Worm (Caenorhabditis elegans) whole organism, L4 larva: ENCODE data around the gene set-5.

Experiments used
- F26F4.8 ChIP-seq: fragments of 200-800 bp; sonication (Bioruptor generic); conservative IDR thresholded peaks from 2 replicates; pipeline ENCODE4 v1.3.6; 2022; ENCODE audit warnings: missing genetic modification characterization, missing compliant biosample characterization
- F44E2.7 ChIP-seq: fragments of 200-800 bp; sonication (Bioruptor generic); IDR thresholded peaks from 2 replicates; pipeline ENCODE4 v2.1.2; 2022; ENCODE audit warnings: missing genetic modification characterization, missing compliant biosample characterization
- R02D3.7 ChIP-seq: fragments of 150-350 bp; sonication (generic microtip); optimal IDR thresholded peaks from 3 replicates; lab custom pipeline; 2014; ENCODE audit warnings: missing biosample characterization, missing genetic modification characterization
- Y105C5A.15 ChIP-seq: fragments of 200-800 bp; sonication (Bioruptor generic); IDR thresholded peaks from 2 replicates; pipeline ENCODE4 v1.3.6; 2022; ENCODE audit warnings: missing genetic modification characterization, missing compliant biosample characterization
- Y5F2A.4 ChIP-seq: fragments of 200-800 bp; sonication (Bioruptor generic); optimal IDR thresholded peaks from 2 replicates; lab custom pipeline; 2018; ENCODE audit warnings: mild to moderate bottlenecking, missing genetic modification characterization, missing compliant biosample characterization
- ZK546.5 ChIP-seq, 2 experiments: sonication (generic microtip); optimal IDR thresholded peaks; 2 replicates each; lab custom pipeline; 2017; ENCODE audit warnings: missing biosample characterization in 2 of 2, missing genetic modification characterization in 2 of 2
- ama-1 ChIP-seq: fragments of 150-350 bp; optimal IDR thresholded peaks from 2 replicates; lab custom pipeline; 2014; ENCODE audit warnings: inconsistent platforms, mixed read lengths
- attf-4 ChIP-seq: sonication (generic microtip); optimal IDR thresholded peaks from 3 replicates; lab custom pipeline; 2017; ENCODE audit warnings: missing biosample characterization, missing genetic modification characterization
- ceh-20 ChIP-seq: fragments of 200-800 bp; sonication (Bioruptor generic); IDR thresholded peaks from 2 replicates; pipeline ENCODE4 v1.3.6; 2022; ENCODE audit warnings: missing genetic modification reagents, missing genetic modification characterization, missing compliant biosample characterization
- ceh-28 ChIP-seq: fragments of 150-350 bp; optimal IDR thresholded peaks from 2 replicates; lab custom pipeline; 2014; ENCODE audit warnings: missing biosample characterization, missing genetic modification reagents, missing genetic modification characterization
- ceh-82 ChIP-seq: sonication (generic microtip); optimal IDR thresholded peaks from 2 replicates; lab custom pipeline; 2017; ENCODE audit warnings: missing biosample characterization, missing genetic modification characterization
- cey-2 ChIP-seq: sonication (generic microtip); optimal IDR thresholded peaks from 3 replicates; lab custom pipeline; 2017; ENCODE audit warnings: missing genetic modification characterization, mild to moderate bottlenecking, missing compliant biosample characterization, antibody characterized with exemption, borderline replicate concordance; ENCODE audit not compliant: insufficient read depth
- ctbp-1 ChIP-seq: fragments of 200-800 bp; sonication (Bioruptor generic); IDR thresholded peaks from 2 replicates; pipeline ENCODE4 v1.3.6; 2022; ENCODE audit warnings: missing genetic modification reagents, missing genetic modification characterization, missing compliant biosample characterization
- daf-16 ChIP-seq, 3 experiments: sonication (generic microtip); optimal IDR thresholded peaks; 2 replicates each; lab custom pipeline; 2016 to 2017; ENCODE audit warnings: missing genetic modification characterization in 3 of 3, missing genetic modification reagents in 3 of 3, mild to moderate bottlenecking in 2 of 3, missing compliant biosample characterization in 2 of 3, missing biosample characterization in 1 of 3, moderate library complexity in 1 of 3
- daf-19 ChIP-seq: fragments of 200-800 bp; sonication (Bioruptor generic); conservative IDR thresholded peaks from 2 replicates; pipeline ENCODE4 v1.3.6; 2022; ENCODE audit warnings: missing genetic modification characterization, missing compliant biosample characterization
- daf-8 ChIP-seq: fragments of 200-800 bp; sonication (Bioruptor generic); IDR thresholded peaks from 2 replicates; pipeline ENCODE4 v1.3.6; 2022; ENCODE audit warnings: missing genetic modification characterization, missing compliant biosample characterization
- dmd-6 ChIP-seq: fragments of 200-800 bp; sonication (Bioruptor generic); IDR thresholded peaks from 2 replicates; pipeline ENCODE4 v1.3.6; 2022; ENCODE audit warnings: missing genetic modification reagents, missing genetic modification characterization, missing compliant biosample characterization
- dmd-8 ChIP-seq: fragments of 200-800 bp; sonication (Bioruptor generic); IDR thresholded peaks from 2 replicates; pipeline ENCODE4 v1.3.6; 2022; ENCODE audit warnings: missing genetic modification characterization, missing compliant biosample characterization
- dmd-9 ChIP-seq: fragments of 200-800 bp; sonication (Bioruptor generic); IDR thresholded peaks from 2 replicates; pipeline ENCODE4 v1.3.6; 2022; ENCODE audit warnings: missing genetic modification reagents, missing genetic modification characterization, missing compliant biosample characterization
- dpl-1 ChIP-seq: fragments of 150-350 bp; optimal IDR thresholded peaks from 2 replicates; lab custom pipeline; 2014; ENCODE audit warnings: missing biosample characterization, missing genetic modification reagents, missing genetic modification characterization
- duxl-1 ChIP-seq: sonication (generic microtip); optimal IDR thresholded peaks from 2 replicates; lab custom pipeline; 2016; ENCODE audit warnings: mild to moderate bottlenecking, missing genetic modification characterization, moderate library complexity, missing compliant biosample characterization; ENCODE audit not compliant: poor library complexity
- dve-1 ChIP-seq: sonication (generic microtip); optimal IDR thresholded peaks from 2 replicates; lab custom pipeline; 2017; ENCODE audit warnings: antibody characterized with exemption, mild to moderate bottlenecking, missing genetic modification characterization, missing compliant biosample characterization; ENCODE audit not compliant: insufficient read depth
- fkh-10 ChIP-seq: fragments of 150-350 bp; optimal IDR thresholded peaks from 2 replicates; lab custom pipeline; 2014; ENCODE audit warnings: missing biosample characterization, missing genetic modification reagents, missing genetic modification characterization
- gei-8 ChIP-seq: fragments of 200-800 bp; sonication (Bioruptor generic); optimal IDR thresholded peaks from 2 replicates; lab custom pipeline; 2018; ENCODE audit warnings: mild to moderate bottlenecking, missing genetic modification characterization, missing compliant biosample characterization
- hif-1 ChIP-seq, 2 experiments: sonication (generic microtip); optimal IDR thresholded peaks; 2 replicates each; lab custom pipeline; 2016 to 2017; ENCODE audit warnings: missing compliant biosample characterization in 2 of 2, missing genetic modification characterization in 2 of 2, missing genetic modification reagents in 2 of 2, missing genotype in 2 of 2, mild to moderate bottlenecking in 1 of 2
- hlh-30 ChIP-seq: sonication (generic microtip); optimal IDR thresholded peaks from 2 replicates; lab custom pipeline; 2017; ENCODE audit warnings: antibody characterized with exemption, mild to moderate bottlenecking, missing genetic modification characterization, missing compliant biosample characterization; ENCODE audit not compliant: insufficient read depth
- jun-1 ChIP-seq: fragments of 150-350 bp; optimal IDR thresholded peaks from 2 replicates; lab custom pipeline; 2014; ENCODE audit warnings: missing biosample characterization, missing genetic modification reagents, missing genetic modification characterization
- lin-1 ChIP-seq: fragments of 200-800 bp; sonication (Bioruptor generic); IDR thresholded peaks from 2 replicates; pipeline ENCODE4 v1.3.6; 2022; ENCODE audit warnings: missing genetic modification reagents, missing genetic modification characterization, missing compliant biosample characterization
- lin-39 ChIP-seq: fragments of 150-350 bp; optimal IDR thresholded peaks from 2 replicates; lab custom pipeline; 2014; ENCODE audit warnings: missing biosample characterization, missing genetic modification reagents, missing genetic modification characterization
- mdt-29 ChIP-seq: fragments of 200-800 bp; sonication (Bioruptor generic); IDR thresholded peaks from 2 replicates; pipeline ENCODE4 v1.3.6; 2022; ENCODE audit warnings: missing genetic modification reagents, missing genetic modification characterization, missing compliant biosample characterization
- mxl-3 ChIP-seq: fragments of 200-800 bp; sonication (Bioruptor generic); optimal IDR thresholded peaks from 2 replicates; lab custom pipeline; 2018; ENCODE audit warnings: mild to moderate bottlenecking, missing genetic modification characterization, missing compliant biosample characterization
- nhr-237 ChIP-seq: sonication (generic microtip); optimal IDR thresholded peaks from 2 replicates; lab custom pipeline; 2017; ENCODE audit warnings: missing biosample characterization, missing genetic modification characterization
- nhr-25 ChIP-seq: sonication (generic microtip); optimal IDR thresholded peaks from 2 replicates; lab custom pipeline; 2017; ENCODE audit warnings: missing genetic modification characterization, mild to moderate bottlenecking, missing compliant biosample characterization, antibody characterized with exemption, moderate library complexity, borderline replicate concordance; ENCODE audit not compliant: insufficient read depth
- nhr-28 ChIP-seq: fragments of 150-350 bp; optimal IDR thresholded peaks from 2 replicates; lab custom pipeline; 2014; ENCODE audit warnings: missing biosample characterization, missing genetic modification characterization
- nhr-41 ChIP-seq: fragments of 200-800 bp; sonication (Bioruptor generic); IDR thresholded peaks from 2 replicates; pipeline ENCODE4 v1.3.6; 2022; ENCODE audit warnings: missing genetic modification reagents, missing genetic modification characterization, missing compliant biosample characterization
- nhr-42 ChIP-seq: fragments of 200-800 bp; sonication (Bioruptor generic); IDR thresholded peaks from 2 replicates; pipeline ENCODE4 v1.3.6; 2022; ENCODE audit warnings: missing genetic modification characterization, missing compliant biosample characterization
- nhr-76 ChIP-seq: fragments of 150-350 bp; optimal IDR thresholded peaks from 2 replicates; lab custom pipeline; 2014; ENCODE audit warnings: missing biosample characterization, missing genetic modification characterization
- nhr-77 ChIP-seq: fragments of 150-350 bp; optimal IDR thresholded peaks from 2 replicates; lab custom pipeline; 2014; ENCODE audit warnings: missing biosample characterization, missing genetic modification characterization
- sdz-12 ChIP-seq: fragments of 200-800 bp; sonication (Bioruptor generic); optimal IDR thresholded peaks from 2 replicates; lab custom pipeline; 2018; ENCODE audit warnings: mild to moderate bottlenecking, missing genetic modification characterization, missing compliant biosample characterization
- skn-1 ChIP-seq: fragments of 150-350 bp; optimal IDR thresholded peaks from 2 replicates; lab custom pipeline; 2014; ENCODE audit warnings: missing biosample characterization, missing genetic modification characterization
- spr-1 ChIP-seq: sonication (generic microtip); optimal IDR thresholded peaks from 2 replicates; lab custom pipeline; 2016; ENCODE audit warnings: mild to moderate bottlenecking, missing genetic modification characterization, missing compliant biosample characterization
- spr-3 ChIP-seq: fragments of 200-800 bp; sonication (Bioruptor generic); optimal IDR thresholded peaks from 2 replicates; lab custom pipeline; 2018; ENCODE audit warnings: mild to moderate bottlenecking, missing genetic modification characterization, missing compliant biosample characterization
- tag-97 ChIP-seq: fragments of 200-800 bp; sonication (Bioruptor generic); IDR thresholded peaks from 2 replicates; pipeline ENCODE4 v1.3.6; 2022; ENCODE audit warnings: missing genetic modification characterization, missing compliant biosample characterization
- unc-130 ChIP-seq: sonication (generic microtip); optimal IDR thresholded peaks from 2 replicates; lab custom pipeline; 2016; ENCODE audit warnings: missing genetic modification reagents, missing genetic modification characterization, missing compliant biosample characterization
- unc-39 ChIP-seq: sonication (generic microtip); optimal IDR thresholded peaks from 2 replicates; lab custom pipeline; 2017; ENCODE audit warnings: missing biosample characterization, missing genetic modification characterization
- vab-7 ChIP-seq: fragments of 200-800 bp; sonication (Bioruptor generic); IDR thresholded peaks from 2 replicates; pipeline ENCODE4 v1.3.6; 2022; ENCODE audit warnings: missing genetic modification reagents, missing genetic modification characterization, missing compliant biosample characterization
- zag-1 ChIP-seq: fragments of 150-350 bp; optimal IDR thresholded peaks from 2 replicates; lab custom pipeline; 2014; ENCODE audit warnings: missing biosample characterization, missing genetic modification characterization
- zip-2 ChIP-seq: fragments of 150-350 bp; optimal IDR thresholded peaks from 2 replicates; lab custom pipeline; 2014; ENCODE audit warnings: missing biosample characterization, missing genetic modification characterization
- ztf-11 ChIP-seq: fragments of 150-350 bp; optimal IDR thresholded peaks from 2 replicates; lab custom pipeline; 2014; ENCODE audit warnings: missing biosample characterization, missing genetic modification characterization
- ztf-7 ChIP-seq: fragments of 150-350 bp; optimal IDR thresholded peaks from 2 replicates; lab custom pipeline; 2014; ENCODE audit warnings: missing biosample characterization, missing genetic modification characterization

The set-5 gene

DNA sequence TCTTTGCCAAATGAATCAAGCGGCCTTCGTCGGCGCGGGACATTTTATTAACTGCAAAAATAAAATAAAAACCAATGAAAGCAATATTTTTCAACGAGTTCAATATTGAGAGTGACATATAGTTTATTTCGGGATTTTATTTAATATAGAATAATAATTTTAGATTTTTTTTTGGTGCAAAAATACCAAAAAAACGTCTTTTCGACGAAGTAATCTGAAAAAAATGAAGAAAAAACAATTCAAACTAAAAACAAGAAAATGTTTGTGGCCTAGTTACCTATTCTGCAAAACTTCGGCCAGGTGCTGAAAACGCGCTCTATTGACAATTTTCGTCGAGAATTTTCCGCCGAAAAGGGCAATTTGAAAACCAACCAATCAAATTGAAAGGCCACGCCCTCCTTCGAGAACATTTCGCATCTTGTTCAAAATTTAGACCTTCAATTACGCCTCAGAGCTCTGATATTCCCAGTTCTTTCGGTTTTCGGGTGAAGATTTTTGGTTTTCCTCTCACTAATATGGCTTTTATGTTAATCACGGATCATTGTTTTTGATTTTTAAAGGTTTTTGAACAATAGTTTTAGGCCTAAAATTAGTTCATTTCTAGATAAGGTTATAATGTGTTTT is 13.2 kb upstream of the set-5 start, which contains the start of gene C47E8.4 (continued):
- TF ChIP-seq ZK546.5 (tag; optimal IDR thresholded peaks at IDR 0.05; lab: Kevin White, UChicago) = peak in 1 of 2 experiments; percentile 62
- TF ChIP-seq dve-1 (tag; lab: Kevin White, UChicago) = peak; percentile 99
- no peak for TF ChIP-seq ceh-82 (tag; lab: Kevin White, UChicago)
- TF ChIP-seq hif-1 (tag; optimal IDR thresholded peaks at IDR 0.05; lab: Kevin White, UChicago) = peak; percentile 77 to 95
- peak; percentile 93 for TF ChIP-seq nhr-77
- TF ChIP-seq zag-1 (tag; lab: Kevin White, UChicago) = peak; percentile 4
- peak; percentile 96 for TF ChIP-seq fkh-10
- no peak for TF ChIP-seq unc-39 (tag; lab: Kevin White, UChicago)
- TF ChIP-seq nhr-237 = no peak
- peak; percentile 68 for TF ChIP-seq nhr-76 (tag; lab: Kevin White, UChicago)
- peak; percentile 97 for TF ChIP-seq unc-130 (GFP tag; lab: Kevin White, UChicago)
- no peak for TF ChIP-seq ztf-11 (tag; lab: Kevin White, UChicago)
- TF ChIP-seq skn-1 (tag; lab: Kevin White, UChicago) = no peak
- peak; percentile 89 for TF ChIP-seq lin-1
- TF ChIP-seq jun-1 = peak; percentile 89
- TF ChIP-seq vab-7 (GFP tag; lab: Robert Waterston, UW) = peak; percentile 69
- peak; percentile 86; the same call in 1 of the 2 replicates for TF ChIP-seq daf-8 (GFP tag; lab: Robert Waterston, UW)
- peak; percentile 91 for TF ChIP-seq nhr-42 (GFP tag; lab: Robert Waterston, UW)
- TF ChIP-seq zip-2 (tag; lab: Kevin White, UChicago) = peak; percentile 90
- TF ChIP-seq daf-19 (GFP tag; lab: Robert Waterston, UW) = no peak; the same call in 1 of the 2 replicates
- TF ChIP-seq nhr-41 (GFP tag; lab: Robert Waterston, UW) = peak; percentile 65; the same call in 1 of the 2 replicates
- TF ChIP-seq F26F4.8 (GFP tag; lab: Robert Waterston, UW) = no peak
- peak; percentile 93 for TF ChIP-seq spr-1 (tag; lab: Kevin White, UChicago)
- peak; percentile 66 to 98 for TF ChIP-seq daf-16 (GFP tag; optimal IDR thresholded peaks at IDR 0.05; lab: Kevin White, UChicago)
- peak; percentile 78 for TF ChIP-seq daf-16 (tag; optimal IDR thresholded peaks at IDR 0.05; lab: Kevin White, UChicago)
- TF ChIP-seq dmd-8 (GFP tag; lab: Robert Waterston, UW) = no peak
- peak; percentile 88 for TF ChIP-seq sdz-12 (GFP tag; lab: Kevin White, UChicago)
- TF ChIP-seq ctbp-1 (GFP tag; lab: Robert Waterston, UW) = peak; percentile 97
- peak; percentile 99 for TF ChIP-seq mdt-29
- TF ChIP-seq lin-39 (tag; lab: Kevin White, UChicago) = no peak
- peak; percentile 91 for TF ChIP-seq hlh-30 (tag; lab: Kevin White, UChicago)
- peak; percentile 92 for TF ChIP-seq dpl-1 (GFP tag; lab: Kevin White, UChicago)
- no peak for TF ChIP-seq ceh-28 (tag; lab: Kevin White, UChicago)
- TF ChIP-seq tag-97 (GFP tag; lab: Robert Waterston, UW) = peak; percentile 96
- no peak for TF ChIP-seq cey-2 (tag; lab: Kevin White, UChicago)
- peak; percentile 25 for TF ChIP-seq Y5F2A.4 (GFP tag; lab: Kevin White, UChicago)
- TF ChIP-seq spr-3 (GFP tag; lab: Kevin White, UChicago) = peak; percentile 85
- TF ChIP-seq gei-8 = no peak
- TF ChIP-seq R02D3.7 (tag; lab: Kevin White, UChicago) = no peak
- peak; percentile 19 for TF ChIP-seq ama-1 (lab: Kevin White, UChicago)
- TF ChIP-seq ztf-7 = peak; percentile 59
- TF ChIP-seq nhr-25 (tag; lab: Kevin White, UChicago) = peak; percentile 94
- TF ChIP-seq dmd-6 = peak; percentile 97
- peak; percentile 83 for TF ChIP-seq nhr-28
- TF ChIP-seq duxl-1 = peak; percentile 96
- TF ChIP-seq F44E2.7 = no peak
- TF ChIP-seq Y105C5A.15 (GFP tag; lab: Robert Waterston, UW) = no peak
- no peak for TF ChIP-seq attf-4
- peak; percentile 98 for TF ChIP-seq ceh-20 (GFP tag; lab: Robert Waterston, UW)
- TF ChIP-seq dmd-9 (GFP tag; lab: Robert Waterston, UW) = peak; percentile 99
- peak; percentile 69 for TF ChIP-seq mxl-3 (GFP tag; lab: Kevin White, UChicago)
